Worm (Caenorhabditis elegans) whole organism, young adult: Measurements from ENCODE around the gene bgnt-1.4.

Experiments used
- ama-1 ChIP-seq, 3 experiments: fragments of 150-350 bp in 1 of 3; sonication (generic microtip) in 2 of 3; optimal IDR thresholded peaks; 2 replicates each; lab custom pipeline; 2014 to 2018; ENCODE audit warnings: missing biosample characterization in 2 of 3, missing genetic modification characterization in 2 of 3, missing genetic modification reagents in 2 of 3
- cebp-1 ChIP-seq, 2 experiments: fragments of 200-800 bp in 1 of 2; sonication (Bioruptor generic) in 1 of 2; sonication (generic microtip) in 1 of 2; IDR thresholded peaks in 1 of 2; optimal IDR thresholded peaks in 1 of 2; 2 replicates each; pipeline versions ENCODE4 v1.3.6 to Lab custom; 2017 to 2022; ENCODE audit warnings: missing compliant biosample characterization in 2 of 2, missing genetic modification characterization in 2 of 2, mild to moderate bottlenecking in 1 of 2, missing genetic modification reagents in 1 of 2, moderate library complexity in 1 of 2
- snpc-4 ChIP-seq, 5 experiments: fragments of 150-350 bp in 1 of 5; sonication (generic microtip) in 4 of 5; optimal IDR thresholded peaks; 2 replicates each; lab custom pipeline; 2014 to 2018; ENCODE audit warnings: missing genetic modification characterization in 5 of 5, missing biosample characterization in 3 of 5, antibody characterized with exemption in 2 of 5, mild to moderate bottlenecking in 2 of 5, missing compliant biosample characterization in 2 of 5, missing genotype in 2 of 5, moderate library complexity in 2 of 5, missing genetic modification reagents in 1 of 5

DNA sequence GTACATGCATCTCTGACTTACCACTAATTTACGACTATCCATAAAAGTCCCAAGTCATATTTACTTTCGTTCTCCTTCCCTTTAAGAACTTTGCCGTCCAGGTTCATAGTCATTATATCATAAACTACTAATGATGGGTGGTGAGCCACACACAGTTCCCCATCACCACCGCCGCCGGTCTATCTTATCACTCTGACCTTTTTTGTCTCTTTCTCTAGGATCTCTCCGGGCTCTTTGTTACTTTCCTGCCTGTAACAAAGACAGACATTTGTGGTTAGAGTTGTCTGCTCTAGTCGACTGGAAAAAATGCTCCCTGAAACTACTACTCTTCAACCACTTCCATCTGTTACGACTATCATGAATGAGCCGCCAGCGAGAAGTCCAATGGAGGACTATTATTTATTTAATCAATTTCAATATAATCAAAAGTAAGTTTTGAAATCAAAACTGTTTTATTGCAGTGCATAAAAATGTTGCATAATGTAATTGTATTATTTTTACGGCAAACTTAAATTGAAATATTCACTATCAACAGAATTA, 9.7 kb downstream of the bgnt-1.4 start, which contains the start of gene elt-7:
- TF ChIP-seq snpc-4 (GFP tag; optimal IDR thresholded peaks at IDR 0.05; lab: Kevin White, UChicago) (no peak), snpc-4 (tag; optimal IDR thresholded peaks at IDR 0.05; lab: Kevin White, UChicago) (no peak), ama-1 (optimal IDR thresholded peaks at IDR 0.05; lab: Kevin White, UChicago) (no peak), ama-1 (GFP tag; optimal IDR thresholded peaks at IDR 0.05; lab: Kevin White, UChicago) (no peak), cebp-1 (GFP tag; IDR thresholded peaks at IDR 0.05; lab: Robert Waterston, UW) (no peak), cebp-1 (tag; optimal IDR thresholded peaks at IDR 0.05; lab: Kevin White, UChicago) (no peak)
